Fruit fly (Drosophila melanogaster): Measurements from ENCODE around the gene CG11857.

Gene CG11857

DNA sequence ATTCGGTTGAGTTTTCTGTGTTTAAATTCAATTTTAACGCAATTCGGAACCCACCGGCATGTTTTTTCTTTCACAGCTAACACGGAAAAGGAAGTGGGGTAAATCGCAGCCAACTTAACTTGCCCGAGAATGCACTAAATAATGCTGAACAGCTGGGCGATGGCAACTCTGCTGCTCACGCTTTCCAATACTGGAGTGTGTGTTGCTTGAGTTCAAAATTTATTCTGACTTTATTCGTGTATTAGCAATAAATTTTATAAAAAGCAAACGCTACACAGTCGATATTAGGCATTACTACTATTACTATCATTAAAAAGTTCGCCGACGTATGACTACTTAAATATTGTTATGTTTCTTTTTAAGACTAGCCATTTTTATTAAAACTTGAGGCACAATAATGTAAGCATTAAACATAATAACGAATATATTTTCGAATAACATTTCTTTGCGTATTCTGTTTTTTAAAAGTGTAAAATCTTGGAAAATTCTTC lies 11.3 kb upstream of the CG11857 start, which contains the start of the genes RpS27 and Nup37 (continued):
- TF ChIP-seq CG9437 (GFP tag; optimal IDR thresholded peaks at IDR 0.05) (peak; percentile 94), Pdp1 (GFP tag; optimal IDR thresholded peaks at IDR 0.05) (peak; percentile 94 to 97), trh (GFP tag; optimal IDR thresholded peaks at IDR 0.05) (peak; percentile 98), CG8944 (GFP tag; optimal IDR thresholded peaks at IDR 0.05) (peak; percentile 98), CG6654 (GFP tag; optimal IDR thresholded peaks at IDR 0.05) (peak; percentile 94), CG11085 (GFP tag; IDR thresholded peaks at IDR 0.05) (peak; percentile 99), CG1233 (GFP tag; optimal IDR thresholded peaks at IDR 0.05) (peak; percentile 99), gcm2 (GFP tag; optimal IDR thresholded peaks at IDR 0.05) (peak; percentile 98), cg (GFP tag; optimal IDR thresholded peaks at IDR 0.05) (no peak), CG12942 (GFP tag; optimal IDR thresholded peaks at IDR 0.05) (peak; percentile 97), CG13424 (tag; optimal IDR thresholded peaks at IDR 0.05) (peak; percentile 88), CG10959 (GFP tag; IDR thresholded peaks at IDR 0.05) (peak; percentile 95), CG3281 (GFP tag; optimal IDR thresholded peaks at IDR 0.05) (peak; percentile 99), mld (GFP tag; IDR thresholded peaks at IDR 0.05; ENCODE audit: partially characterized antibody) (no peak), insv (GFP tag; optimal IDR thresholded peaks at IDR 0.05) (peak in 1 of 2 experiments; percentile 87), ranshi (GFP tag; IDR thresholded peaks at IDR 0.05) (peak; percentile 96), HHEX (GFP tag; optimal IDR thresholded peaks at IDR 0.05) (peak; percentile 99), gt (GFP tag; IDR thresholded peaks at IDR 0.05) (peak; percentile 96), CG2202 (tag; optimal IDR thresholded peaks at IDR 0.05) (peak; percentile 96), unpg (GFP tag; optimal IDR thresholded peaks at IDR 0.05) (peak; percentile 95), chif (GFP tag; optimal IDR thresholded peaks at IDR 0.05) (peak; percentile 96 to 98), D (optimal IDR thresholded peaks at IDR 0.05) (no peak), D (GFP tag; optimal IDR thresholded peaks at IDR 0.05) (peak; percentile 96), CG18262 (tag; optimal IDR thresholded peaks at IDR 0.05) (peak; percentile 91), jigr1 (GFP tag; IDR thresholded peaks at IDR 0.05) (peak; percentile 72; the same call in 1 of the 3 replicates), MESR4 (GFP tag; optimal IDR thresholded peaks at IDR 0.05) (peak; percentile 99), CG9797 (GFP tag; optimal IDR thresholded peaks at IDR 0.05) (peak; percentile 96), dan (GFP tag; IDR thresholded peaks at IDR 0.05) (no peak; the same call in 1 of the 2 replicates), stwl (tag; optimal IDR thresholded peaks at IDR 0.05) (peak; percentile 95), CG2116 (GFP tag; optimal IDR thresholded peaks at IDR 0.05) (peak; percentile 94), ftz-f1 (GFP tag; optimal IDR thresholded peaks at IDR 0.05) (peak; percentile 90), CG12071 (GFP tag; optimal IDR thresholded peaks at IDR 0.05) (peak; percentile 99), CG17829 (tag; optimal IDR thresholded peaks at IDR 0.05) (peak; percentile 94), CG6765 (GFP tag; optimal IDR thresholded peaks at IDR 0.05) (peak; percentile 100), Dref (GFP tag; IDR thresholded peaks at IDR 0.05) (peak; percentile 59), pho (GFP tag; optimal IDR thresholded peaks at IDR 0.05) (peak; percentile 99), CG17328 (GFP tag; IDR thresholded peaks at IDR 0.05) (peak; percentile 98), dati (GFP tag; IDR thresholded peaks at IDR 0.05) (peak; percentile 96), CG8388 (GFP tag; optimal IDR thresholded peaks at IDR 0.05) (peak; percentile 89), E2f1 (GFP tag; IDR thresholded peaks at IDR 0.05) (peak; percentile 94), Camta (GFP tag; optimal IDR thresholded peaks at IDR 0.05) (peak; percentile 98), lab (GFP tag; optimal IDR thresholded peaks at IDR 0.05) (peak; percentile 99), CG7357 (GFP tag; IDR thresholded peaks at IDR 0.05) (peak; percentile 73), Fer3 (tag; optimal IDR thresholded peaks at IDR 0.05) (peak; percentile 98), nmo (GFP tag; optimal IDR thresholded peaks at IDR 0.05) (peak; percentile 97), CG12219 (GFP tag; optimal IDR thresholded peaks at IDR 0.05) (peak; percentile 95), shn (GFP tag; optimal IDR thresholded peaks at IDR 0.05) (peak; percentile 99), CkIIα-i1 (GFP tag; IDR thresholded peaks at IDR 0.05) (peak; percentile 87; the same call in 1 of the 2 replicates), Awh (GFP tag; IDR thresholded peaks at IDR 0.05) (peak; percentile 98), CG32767 (GFP tag; IDR thresholded peaks at IDR 0.05) (peak; percentile 80)
